Worm (Caenorhabditis elegans) whole organism, midembryonic: ENCODE measurements around the gene F41D9.2.

Experiments
- cog-1 ChIP-seq: sonication (generic microtip); optimal IDR thresholded peaks from 2 replicates; lab custom pipeline; 2016; ENCODE audit warnings: missing genetic modification characterization, missing compliant biosample characterization
- flt-1 ChIP-seq: fragments of 200-800 bp; sonication (Bioruptor generic); IDR thresholded peaks from 2 replicates; pipeline ENCODE4 v1.3.6; 2022; ENCODE audit warnings: missing genetic modification characterization, missing compliant biosample characterization
- med-1 ChIP-seq: sonication (generic microtip); optimal IDR thresholded peaks from 2 replicates; lab custom pipeline; 2017; ENCODE audit warnings: missing genetic modification characterization, mild to moderate bottlenecking, missing compliant biosample characterization, antibody characterized with exemption, missing genetic modification reagents; ENCODE audit not compliant: insufficient read depth
- tab-1 ChIP-seq: fragments of 200-800 bp; sonication (Bioruptor generic); IDR thresholded peaks from 2 replicates; pipeline ENCODE4 v1.3.6; 2022; ENCODE audit warnings: missing genetic modification characterization, missing compliant biosample characterization

ce11 chrX:8424286-8424685, 39.5 kb upstream of the F41D9.2 start:
- TF ChIP-seq cog-1 (no peak), flt-1 (GFP tag; lab: Robert Waterston, UW) (no peak), tab-1 (GFP tag; lab: Robert Waterston, UW) (no peak), med-1 (no peak)
